Fruit fly (Drosophila melanogaster): ENCODE data around the gene CG33269.

The CG33269 gene

DNA sequence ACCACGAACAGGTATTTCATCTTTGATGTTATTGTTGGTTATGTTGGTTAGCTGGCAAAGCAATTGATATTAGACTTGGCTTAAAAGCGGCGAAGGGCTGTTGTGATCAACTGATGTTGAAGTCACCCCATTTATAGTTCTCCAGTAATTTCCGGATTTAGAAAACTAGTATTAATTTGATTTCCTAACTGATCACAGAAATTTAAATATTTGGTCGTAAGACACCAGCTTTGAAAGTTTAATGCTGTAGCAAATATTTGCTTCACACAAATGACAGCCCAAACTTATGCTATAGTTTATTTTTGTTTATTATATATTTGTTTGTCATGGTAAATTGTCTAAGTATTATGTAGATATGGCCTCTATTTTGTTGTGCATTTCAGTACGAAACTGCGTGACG lies at the start of gene CG33269:
Gene CG33269 (minus strand): TSS at position 101 of the 400 bp plus-strand sequence.
- no peak for TF ChIP-seq EcR (GFP tag; optimal IDR thresholded peaks at IDR 0.05)
- no peak for TF ChIP-seq gl (tag; optimal IDR thresholded peaks at IDR 0.05)
- TF ChIP-seq CG12605 (GFP tag; IDR thresholded peaks at IDR 0.05): no peak
- no peak for TF ChIP-seq fd96Ca (GFP tag; IDR thresholded peaks at IDR 0.05)
- no peak for TF ChIP-seq CG10348 (GFP tag; IDR thresholded peaks at IDR 0.05)

dm6 chr3L:11631092-11631491 lies 49.1 kb upstream of the CG33269 start, which contains the start of gene CG32091:
CG32091 (plus strand) TSS chr3L:11631392.
- no peak for TF ChIP-seq Pif1A (GFP tag; optimal IDR thresholded peaks at IDR 0.05)
- TF ChIP-seq CG12605 (GFP tag; IDR thresholded peaks at IDR 0.05): no peak
- no peak for TF ChIP-seq CG14655 (GFP tag; optimal IDR thresholded peaks at IDR 0.05)
- TF ChIP-seq CG8159 (tag; optimal IDR thresholded peaks at IDR 0.05): no peak
- no peak for TF ChIP-seq EcR (GFP tag; optimal IDR thresholded peaks at IDR 0.05)
- TF ChIP-seq Ets98B (GFP tag; IDR thresholded peaks at IDR 0.05): no peak
- TF ChIP-seq CG13204 (GFP tag; optimal IDR thresholded peaks at IDR 0.05): no peak
- TF ChIP-seq rn (GFP tag; IDR thresholded peaks at IDR 0.05): no peak

- no peak for TF ChIP-seq CG13204 (GFP tag; optimal IDR thresholded peaks at IDR 0.05)
- TF ChIP-seq rn (GFP tag; IDR thresholded peaks at IDR 0.05): no peak
- TF ChIP-seq D1 (tag; optimal IDR thresholded peaks at IDR 0.05): no peak
- TF ChIP-seq gl (tag; optimal IDR thresholded peaks at IDR 0.05): no peak
- TF ChIP-seq CG15710 (tag; optimal IDR thresholded peaks at IDR 0.05): no peak
- no peak for TF ChIP-seq Pif1B (GFP tag; optimal IDR thresholded peaks at IDR 0.05)
- TF ChIP-seq CG12605 (GFP tag; IDR thresholded peaks at IDR 0.05): no peak
- TF ChIP-seq EcR (GFP tag; optimal IDR thresholded peaks at IDR 0.05): no peak
- TF ChIP-seq CG8301 (tag; optimal IDR thresholded peaks at IDR 0.05): no peak
Observed at dm6 chr3L:11630684-11631083, 48.7 kb upstream of the CG33269 start.

DNA sequence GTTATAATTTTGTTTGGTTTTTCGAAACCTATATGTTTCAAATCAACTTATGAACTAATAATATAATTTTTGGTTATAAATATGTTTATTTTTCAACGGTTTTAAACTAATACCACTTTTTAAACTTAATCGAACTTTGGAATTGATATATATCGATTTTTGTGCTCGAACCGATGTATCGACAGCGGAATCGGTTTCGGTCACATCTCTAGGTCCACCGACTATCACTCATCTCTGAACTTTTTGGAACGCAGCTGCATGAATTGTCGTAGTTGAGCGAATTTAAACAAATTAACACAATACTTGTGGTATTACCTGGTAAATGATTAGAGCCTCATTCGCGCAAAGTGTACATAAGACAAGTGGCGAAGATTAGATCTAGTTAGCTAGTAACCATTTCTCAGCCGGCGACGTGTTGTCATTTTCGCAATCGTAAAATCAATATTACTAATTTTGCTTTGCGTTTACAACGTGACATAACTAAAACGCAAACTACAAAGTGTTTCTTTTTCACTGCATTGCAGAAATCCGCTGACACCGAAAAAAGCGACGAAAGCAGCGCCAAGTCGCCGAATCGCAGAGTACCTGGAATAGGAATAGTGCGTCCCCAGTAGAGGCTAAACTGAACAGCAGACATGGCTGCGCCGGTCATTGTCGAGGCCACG lies 46.0 kb upstream of the CG33269 start, which contains the start of gene Apt1:
Gene Apt1 (plus strand): TSS at position 219 of the 665 bp plus-strand sequence.
- peak; percentile 52; the same call in 2 of the 3 replicates for TF ChIP-seq CG4496 (GFP tag; IDR thresholded peaks at IDR 0.05)
- no peak for TF ChIP-seq D1 (tag; optimal IDR thresholded peaks at IDR 0.05)

DNA sequence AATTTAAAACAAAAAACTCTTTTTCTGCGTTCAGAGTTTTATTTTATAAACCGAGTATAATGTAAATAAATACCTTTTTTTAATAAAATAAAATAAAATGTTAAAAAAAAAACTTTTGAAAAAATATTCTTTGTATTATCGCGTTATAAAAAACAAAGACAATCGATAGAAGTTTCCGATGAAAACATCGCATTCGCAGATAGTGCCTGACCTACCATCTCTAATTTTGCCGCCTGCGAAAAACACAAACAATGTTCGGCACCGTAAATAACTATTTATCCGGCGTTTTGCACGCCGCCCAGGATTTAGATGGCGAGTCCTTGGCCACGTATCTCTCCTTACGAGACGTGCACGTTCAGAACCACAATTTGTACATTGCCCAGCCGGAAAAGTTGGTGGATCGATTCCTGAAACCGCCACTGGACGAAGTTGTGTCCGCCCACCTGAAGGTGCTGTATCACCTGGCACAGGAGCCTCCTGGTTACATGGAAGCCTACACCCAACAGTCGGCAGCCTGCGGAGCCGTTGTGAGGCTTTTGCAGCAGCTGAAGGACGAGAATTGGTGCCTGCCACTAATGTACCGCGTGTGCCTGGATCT lies 44.3 kb upstream of the CG33269 start, which contains the start of gene PCID2:
Gene PCID2 (plus strand): TSS at position 213 of the 598 bp plus-strand sequence.
- TF ChIP-seq CG8301 (tag; optimal IDR thresholded peaks at IDR 0.05) (no peak), CG32121 (GFP tag; IDR thresholded peaks at IDR 0.05) (no peak), CG12605 (GFP tag; IDR thresholded peaks at IDR 0.05) (no peak), D1 (tag; optimal IDR thresholded peaks at IDR 0.05) (no peak), fd96Ca (GFP tag; IDR thresholded peaks at IDR 0.05) (no peak), rn (GFP tag; IDR thresholded peaks at IDR 0.05) (no peak), CG15710 (tag; optimal IDR thresholded peaks at IDR 0.05) (no peak), CG9948 (tag; optimal IDR thresholded peaks at IDR 0.05) (no peak), Snoo (tag; optimal IDR thresholded peaks at IDR 0.05) (no peak), Pif1A (GFP tag; optimal IDR thresholded peaks at IDR 0.05) (no peak), CG10348 (GFP tag; IDR thresholded peaks at IDR 0.05) (no peak), Pif1B (GFP tag; optimal IDR thresholded peaks at IDR 0.05) (no peak), CG13204 (GFP tag; optimal IDR thresholded peaks at IDR 0.05) (no peak), CG34367 (tag; optimal IDR thresholded peaks at IDR 0.05) (no peak), EcR (GFP tag; optimal IDR thresholded peaks at IDR 0.05) (no peak), CG17806 (tag; optimal IDR thresholded peaks at IDR 0.05) (no peak), CG14655 (GFP tag; optimal IDR thresholded peaks at IDR 0.05) (no peak), gl (tag; optimal IDR thresholded peaks at IDR 0.05) (no peak)

DNA sequence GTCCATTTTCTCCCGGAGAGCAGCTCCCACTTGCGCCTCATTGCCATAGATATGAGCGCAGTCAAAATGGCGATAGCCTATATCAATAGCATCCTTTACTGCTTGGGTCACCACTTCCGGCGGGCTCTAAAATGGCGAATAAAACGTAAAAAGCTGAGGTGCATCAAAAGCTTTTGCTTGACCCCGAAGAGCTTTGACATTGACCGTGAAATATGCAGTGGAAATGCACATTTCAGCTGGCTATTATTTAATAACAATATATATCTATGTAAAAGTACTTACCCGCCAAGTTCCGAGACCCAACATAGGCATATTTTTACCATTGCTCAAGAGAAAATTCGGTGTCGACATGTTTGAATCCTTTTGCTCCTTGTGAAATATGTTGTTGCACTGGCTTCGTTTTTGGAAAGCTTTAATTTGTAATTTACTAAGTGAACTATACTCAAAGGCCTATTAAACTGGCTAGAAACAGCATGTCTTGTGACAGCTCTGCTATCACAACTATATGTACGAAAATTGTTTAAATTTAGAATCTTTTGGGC lies 43.7 kb upstream of the CG33269 start, which contains the start of gene CG6083:
Gene CG6083 (minus strand): TSS at position 492 of the 542 bp plus-strand sequence.
- no peak for TF ChIP-seq D1 (tag; optimal IDR thresholded peaks at IDR 0.05)
- no peak for TF ChIP-seq Snoo (tag; optimal IDR thresholded peaks at IDR 0.05)
- TF ChIP-seq CG8159 (tag; optimal IDR thresholded peaks at IDR 0.05): no peak
- TF ChIP-seq CG12605 (GFP tag; IDR thresholded peaks at IDR 0.05): no peak
- TF ChIP-seq CG15710 (tag; optimal IDR thresholded peaks at IDR 0.05): no peak
- TF ChIP-seq Pif1A (GFP tag; optimal IDR thresholded peaks at IDR 0.05): no peak
- no peak for TF ChIP-seq gl (tag; optimal IDR thresholded peaks at IDR 0.05)
- TF ChIP-seq CG17806 (tag; optimal IDR thresholded peaks at IDR 0.05): no peak
- TF ChIP-seq CG34367 (tag; optimal IDR thresholded peaks at IDR 0.05): no peak

DNA sequence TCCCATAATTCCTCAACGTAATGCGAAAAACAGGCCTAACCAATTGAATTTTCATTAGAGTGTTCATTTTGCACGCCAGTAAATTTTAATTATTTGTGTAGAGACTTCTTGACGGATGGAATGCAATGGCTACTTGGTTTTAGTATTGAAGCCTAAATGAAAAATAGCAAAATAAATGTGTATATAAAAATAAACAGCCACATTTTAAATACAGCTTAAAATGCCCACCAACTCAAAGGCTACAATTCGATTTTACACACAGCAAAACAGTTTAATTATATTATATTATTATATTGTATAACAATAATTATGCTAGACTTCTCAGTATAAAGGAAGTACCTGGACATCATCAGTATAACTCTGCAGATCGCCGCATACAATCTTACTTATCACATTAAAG lies 42.3 kb upstream of the CG33269 start, which contains the start of gene Akr1B:
Gene Akr1B (minus strand): TSS at position 101 of the 400 bp plus-strand sequence.
- TF ChIP-seq CG10348 (GFP tag; IDR thresholded peaks at IDR 0.05) (no peak), CG13204 (GFP tag; optimal IDR thresholded peaks at IDR 0.05) (no peak), D1 (tag; optimal IDR thresholded peaks at IDR 0.05) (no peak), CG9948 (tag; optimal IDR thresholded peaks at IDR 0.05) (no peak), rn (GFP tag; IDR thresholded peaks at IDR 0.05) (no peak), CG32121 (GFP tag; IDR thresholded peaks at IDR 0.05) (no peak), CG4496 (GFP tag; IDR thresholded peaks at IDR 0.05) (no peak), CG12605 (GFP tag; IDR thresholded peaks at IDR 0.05) (no peak), CG8301 (tag; optimal IDR thresholded peaks at IDR 0.05) (no peak), CG17806 (tag; optimal IDR thresholded peaks at IDR 0.05) (no peak), CG15710 (tag; optimal IDR thresholded peaks at IDR 0.05) (no peak)

All from whole organism, pupa.